Worm (Caenorhabditis elegans) whole organism, L2 larva: ENCODE results near the gene cutl-21.

Experiments
- C34F6.9 ChIP-seq: fragments of 150-350 bp; optimal IDR thresholded peaks from 2 replicates; lab custom pipeline; 2014; ENCODE audit warnings: missing biosample characterization, missing genetic modification characterization
- R02D3.7 ChIP-seq: fragments of 150-350 bp; optimal IDR thresholded peaks from 2 replicates; lab custom pipeline; 2014; ENCODE audit warnings: missing biosample characterization, missing genetic modification characterization
- ZK546.5 ChIP-seq: sonication (generic microtip); optimal IDR thresholded peaks from 2 replicates; lab custom pipeline; 2017; ENCODE audit warnings: missing biosample characterization, missing genetic modification characterization
- ama-1 ChIP-seq: fragments of 150-350 bp; optimal IDR thresholded peaks from 2 replicates; lab custom pipeline; 2018; ENCODE audit warnings: inconsistent platforms
- ceh-82 ChIP-seq: fragments of 150-350 bp; optimal IDR thresholded peaks from 2 replicates; lab custom pipeline; 2014; ENCODE audit warnings: missing biosample characterization, missing genetic modification characterization
- elt-1 ChIP-seq: fragments of 150-350 bp; optimal IDR thresholded peaks from 2 replicates; lab custom pipeline; 2014; ENCODE audit warnings: missing biosample characterization, missing genetic modification characterization
- elt-3 ChIP-seq: sonication (generic microtip); optimal IDR thresholded peaks from 2 replicates; lab custom pipeline; 2017; ENCODE audit warnings: missing biosample characterization, missing genetic modification characterization
- lsy-2 ChIP-seq, 2 experiments: fragments of 150-350 bp in 1 of 2; sonication (generic microtip) in 1 of 2; optimal IDR thresholded peaks; 2 replicates each; lab custom pipeline; 2014 to 2017; ENCODE audit warnings: missing biosample characterization in 2 of 2, missing genetic modification characterization in 2 of 2
- skn-1 ChIP-seq: sonication (generic microtip); optimal IDR thresholded peaks from 2 replicates; lab custom pipeline; 2017; ENCODE audit warnings: missing biosample characterization, missing genetic modification characterization
- ztf-11 ChIP-seq: sonication (generic microtip); optimal IDR thresholded peaks from 2 replicates; lab custom pipeline; 2017; ENCODE audit warnings: missing biosample characterization, missing genetic modification characterization

- no peak for TF ChIP-seq elt-1
- TF ChIP-seq ZK546.5 (tag; lab: Kevin White, UChicago), result no peak
- TF ChIP-seq ama-1 (lab: Kevin White, UChicago), result no peak
- TF ChIP-seq ceh-82 (tag; lab: Kevin White, UChicago), result no peak
- no peak for TF ChIP-seq lsy-2 (tag; optimal IDR thresholded peaks at IDR 0.05; lab: Kevin White, UChicago)
- no peak for TF ChIP-seq elt-3
- TF ChIP-seq C34F6.9 (tag; lab: Kevin White, UChicago), result no peak
- no peak for TF ChIP-seq R02D3.7 (tag; lab: Kevin White, UChicago)
- no peak for TF ChIP-seq ztf-11
- no peak for TF ChIP-seq skn-1 (tag; lab: Kevin White, UChicago)
These were observed 17.7 kb upstream of the cutl-21 start for ce11 chrX:986463-986862.
